Worm (Caenorhabditis elegans) whole organism, L1 larva: ENCODE data around the gene T04G9.6.

Experiments
- C16A3.4 ChIP-seq: fragments of 150-350 bp; optimal IDR thresholded peaks from 2 replicates; lab custom pipeline; 2014; ENCODE audit warnings: missing biosample characterization, missing genetic modification characterization
- C34B4.2 ChIP-seq: sonication (generic microtip); optimal IDR thresholded peaks from 2 replicates; lab custom pipeline; 2017; ENCODE audit warnings: mild to moderate bottlenecking, missing genetic modification characterization, missing compliant biosample characterization
- F16B12.6 ChIP-seq: fragments of 150-350 bp; optimal IDR thresholded peaks from 2 replicates; lab custom pipeline; 2014; ENCODE audit warnings: missing biosample characterization, missing genetic modification characterization
- Y116A8C.19 ChIP-seq: sonication (generic microtip); optimal IDR thresholded peaks from 2 replicates; lab custom pipeline; 2016; ENCODE audit warnings: missing compliant biosample characterization, missing genetic modification characterization, borderline replicate concordance
- alr-1 ChIP-seq: fragments of 200-800 bp; sonication (Bioruptor generic); optimal IDR thresholded peaks from 2 replicates; lab custom pipeline; 2018; ENCODE audit warnings: borderline replicate concordance, mild to moderate bottlenecking, missing genetic modification characterization, missing compliant biosample characterization
- aly-2 ChIP-seq: fragments of 150-350 bp; optimal IDR thresholded peaks from 2 replicates; lab custom pipeline; 2014; ENCODE audit warnings: missing biosample characterization, missing genetic modification characterization
- ama-1 ChIP-seq: fragments of 150-350 bp; optimal IDR thresholded peaks from 2 replicates; lab custom pipeline; 2014
- blmp-1 ChIP-seq: fragments of 150-350 bp; optimal IDR thresholded peaks from 2 replicates; lab custom pipeline; 2014; ENCODE audit warnings: missing biosample characterization, missing genetic modification characterization
- ceh-82 ChIP-seq, 3 experiments: fragments of 150-350 bp in 1 of 3; sonication (generic microtip) in 2 of 3; optimal IDR thresholded peaks; 2 replicates each; lab custom pipeline; 2014 to 2017; ENCODE audit warnings: missing biosample characterization in 3 of 3, missing genetic modification characterization in 3 of 3
- ceh-90 ChIP-seq: sonication (generic microtip); optimal IDR thresholded peaks from 2 replicates; lab custom pipeline; 2016; ENCODE audit warnings: missing genetic modification characterization, missing compliant biosample characterization
- efl-1 ChIP-seq, 4 experiments: fragments of 150-350 bp; optimal IDR thresholded peaks in 3 of 4; peaks in 1 of 4; 1 replicate in 1 of 4; 2 replicates in 3 of 4; lab custom pipeline; 2014; ENCODE audit warnings: missing biosample characterization in 2 of 4, missing genetic modification characterization in 2 of 4, missing genetic modification reagents in 2 of 4
- egl-13 ChIP-seq: sonication (generic microtip); optimal IDR thresholded peaks from 2 replicates; lab custom pipeline; 2016; ENCODE audit warnings: missing genotype, missing genetic modification reagents, missing genetic modification characterization, missing compliant biosample characterization
- elt-2 ChIP-seq: sonication (generic microtip); optimal IDR thresholded peaks from 2 replicates; lab custom pipeline; 2016; ENCODE audit warnings: missing genetic modification characterization, mild to moderate bottlenecking, inconsistent platforms, missing compliant biosample characterization, missing genetic modification reagents
- elt-3 ChIP-seq, 6 experiments: fragments of 150-350 bp in 1 of 6; sonication (generic microtip); optimal IDR thresholded peaks; 2 replicates each; lab custom pipeline; 2017 to 2018; ENCODE audit warnings: missing biosample characterization in 6 of 6, missing genetic modification characterization in 6 of 6, inconsistent platforms in 1 of 6
- fkh-10 ChIP-seq: sonication (generic microtip); optimal IDR thresholded peaks from 2 replicates; lab custom pipeline; 2017; ENCODE audit warnings: missing biosample characterization, missing genetic modification reagents, missing genetic modification characterization
- fkh-4 ChIP-seq: sonication (generic microtip); optimal IDR thresholded peaks from 2 replicates; lab custom pipeline; 2016; ENCODE audit warnings: missing compliant biosample characterization, missing genetic modification characterization, borderline replicate concordance
- fkh-8 ChIP-seq: sonication (generic microtip); optimal IDR thresholded peaks from 2 replicates; lab custom pipeline; 2016; ENCODE audit warnings: mild to moderate bottlenecking, missing genetic modification characterization, missing compliant biosample characterization
- fos-1 ChIP-seq: fragments of 150-350 bp; optimal IDR thresholded peaks from 2 replicates; lab custom pipeline; 2014; ENCODE audit warnings: missing biosample characterization, missing genetic modification characterization
- grh-1 ChIP-seq: fragments of 200-800 bp; sonication (Bioruptor generic); IDR thresholded peaks from 2 replicates; pipeline ENCODE4 v1.3.6; 2022; ENCODE audit warnings: missing genetic modification reagents, missing genetic modification characterization, missing compliant biosample characterization
- hlh-4 ChIP-seq: sonication (generic microtip); optimal IDR thresholded peaks from 2 replicates; lab custom pipeline; 2016; ENCODE audit warnings: mild to moderate bottlenecking, missing genetic modification characterization, missing compliant biosample characterization
- irx-1 ChIP-seq: sonication (generic microtip); optimal IDR thresholded peaks from 2 replicates; lab custom pipeline; 2016; ENCODE audit warnings: missing genetic modification characterization, missing compliant biosample characterization
- isw-1 ChIP-seq: fragments of 200-800 bp; sonication (Bioruptor generic); IDR thresholded peaks from 2 replicates; pipeline ENCODE4 v1.3.6; 2022; ENCODE audit warnings: missing genetic modification characterization, missing compliant biosample characterization
- lin-13 ChIP-seq: fragments of 150-350 bp; optimal IDR thresholded peaks from 2 replicates; lab custom pipeline; 2014; ENCODE audit warnings: missing biosample characterization, missing genetic modification reagents, missing genetic modification characterization
- lin-14 ChIP-seq: fragments of 200-800 bp; sonication (Bioruptor generic); optimal IDR thresholded peaks from 2 replicates; lab custom pipeline; 2018; ENCODE audit warnings: mild to moderate bottlenecking, missing genetic modification characterization, moderate library complexity, missing compliant biosample characterization
- lin-39 ChIP-seq: fragments of 150-350 bp; optimal IDR thresholded peaks from 2 replicates; lab custom pipeline; 2014; ENCODE audit warnings: missing biosample characterization, missing genetic modification reagents, missing genetic modification characterization
- lsy-2 ChIP-seq, 2 experiments: fragments of 150-350 bp; optimal IDR thresholded peaks; 2 replicates each; lab custom pipeline; 2014; ENCODE audit warnings: missing biosample characterization in 2 of 2, missing genetic modification characterization in 2 of 2
- mdl-1 ChIP-seq, 2 experiments: fragments of 150-350 bp; optimal IDR thresholded peaks; 2 replicates each; lab custom pipeline; 2014 to 2017; ENCODE audit warnings: missing biosample characterization in 2 of 2, missing genetic modification characterization in 2 of 2, inconsistent platforms in 1 of 2
- mef-2 ChIP-seq: fragments of 150-350 bp; optimal IDR thresholded peaks from 2 replicates; lab custom pipeline; 2014; ENCODE audit warnings: missing biosample characterization, missing genetic modification characterization
- mep-1 ChIP-seq: fragments of 150-350 bp; optimal IDR thresholded peaks from 2 replicates; lab custom pipeline; 2014; ENCODE audit warnings: missing biosample characterization, missing genetic modification characterization
- nhr-76 ChIP-seq: sonication (generic microtip); optimal IDR thresholded peaks from 2 replicates; lab custom pipeline; 2017; ENCODE audit warnings: missing biosample characterization, missing genetic modification characterization
- nhr-77 ChIP-seq: fragments of 150-350 bp; optimal IDR thresholded peaks from 2 replicates; lab custom pipeline; 2014; ENCODE audit warnings: missing biosample characterization, missing genetic modification characterization
- nhr-84 ChIP-seq: sonication (generic microtip); optimal IDR thresholded peaks from 2 replicates; lab custom pipeline; 2017; ENCODE audit warnings: missing biosample characterization, missing genetic modification characterization
- pag-3 ChIP-seq: sonication (generic microtip); optimal IDR thresholded peaks from 2 replicates; lab custom pipeline; 2017; ENCODE audit warnings: missing genetic modification characterization, mild to moderate bottlenecking, missing compliant biosample characterization, antibody characterized with exemption, borderline replicate concordance; ENCODE audit not compliant: insufficient read depth
- pax-3 ChIP-seq: fragments of 200-800 bp; sonication (Bioruptor generic); optimal IDR thresholded peaks from 2 replicates; lab custom pipeline; 2018; ENCODE audit warnings: mild to moderate bottlenecking, missing genetic modification characterization, moderate library complexity, missing compliant biosample characterization
- pqm-1 ChIP-seq: sonication (generic microtip); optimal IDR thresholded peaks from 3 replicates; lab custom pipeline; 2017; ENCODE audit warnings: missing biosample characterization, missing genetic modification characterization
- skn-1 ChIP-seq: fragments of 150-350 bp; optimal IDR thresholded peaks from 2 replicates; lab custom pipeline; 2014; ENCODE audit warnings: missing biosample characterization, missing genetic modification characterization
- snpc-4 ChIP-seq: fragments of 150-350 bp; optimal IDR thresholded peaks from 2 replicates; lab custom pipeline; 2014; ENCODE audit warnings: missing biosample characterization, missing genetic modification characterization
- snu-23 ChIP-seq: sonication (generic microtip); optimal IDR thresholded peaks from 2 replicates; lab custom pipeline; 2016; ENCODE audit warnings: missing genetic modification characterization, missing compliant biosample characterization
- sox-4 ChIP-seq: sonication (generic microtip); optimal IDR thresholded peaks from 2 replicates; lab custom pipeline; 2016; ENCODE audit warnings: missing genetic modification characterization, missing compliant biosample characterization
- tlp-1 ChIP-seq: fragments of 150-350 bp; optimal IDR thresholded peaks from 2 replicates; lab custom pipeline; 2014; ENCODE audit warnings: missing biosample characterization, missing genetic modification characterization
- unc-130 ChIP-seq: fragments of 150-350 bp; optimal IDR thresholded peaks from 2 replicates; lab custom pipeline; 2017; ENCODE audit warnings: missing biosample characterization, missing genetic modification characterization, inconsistent platforms
- unc-30 ChIP-seq: sonication (generic microtip); optimal IDR thresholded peaks from 2 replicates; lab custom pipeline; 2017; ENCODE audit warnings: missing biosample characterization, missing genetic modification characterization
- vab-15 ChIP-seq: sonication (generic microtip); optimal IDR thresholded peaks from 2 replicates; lab custom pipeline; 2017; ENCODE audit warnings: missing genotype, mild to moderate bottlenecking, missing genetic modification characterization, missing compliant biosample characterization
- xbp-1 ChIP-seq: sonication (generic microtip); optimal IDR thresholded peaks from 2 replicates; lab custom pipeline; 2016; ENCODE audit warnings: missing genetic modification characterization, missing compliant biosample characterization
- zag-1 ChIP-seq: fragments of 150-350 bp; optimal IDR thresholded peaks from 2 replicates; lab custom pipeline; 2014; ENCODE audit warnings: missing biosample characterization, missing genetic modification characterization
- ztf-4 ChIP-seq: fragments of 150-350 bp; optimal IDR thresholded peaks from 2 replicates; lab custom pipeline; 2014; ENCODE audit warnings: missing biosample characterization, missing genetic modification characterization

Gene T04G9.6

DNA sequence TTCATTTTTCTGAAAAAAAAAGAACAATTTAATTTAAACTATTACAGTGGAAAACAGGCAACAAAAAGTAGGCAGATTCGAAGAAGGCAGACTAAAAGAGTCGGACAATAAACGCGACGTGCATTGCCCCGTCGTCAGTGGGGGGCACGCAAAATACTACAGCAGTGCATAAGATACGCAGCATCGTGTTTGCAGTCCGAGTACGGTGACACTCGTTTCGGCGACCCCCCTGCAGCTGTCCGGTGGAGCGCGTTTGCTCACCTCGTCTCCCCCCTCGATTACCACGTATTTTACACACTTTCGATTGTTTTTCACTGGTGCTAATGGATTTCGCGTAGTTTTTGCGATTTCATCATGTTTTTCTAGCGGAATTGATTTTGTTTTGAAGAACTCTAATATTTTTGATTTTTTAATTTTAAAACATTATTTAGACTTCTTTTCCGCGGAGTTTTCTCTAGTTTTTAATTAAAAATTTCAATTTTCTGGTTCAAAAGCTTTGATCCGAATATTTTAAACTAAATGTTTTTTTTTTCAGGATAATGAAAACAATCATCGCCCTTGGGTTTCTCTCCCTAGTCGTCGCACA lies 16.6 kb downstream of the T04G9.6 start, which contains the start of the genes trap-2 and ile-2 (continued):
- TF ChIP-seq vab-15 (tag; lab: Kevin White, UChicago) (peak; percentile 65), egl-13 (peak; percentile 80), elt-2 (tag; lab: Kevin White, UChicago) (peak; percentile 56), lin-14 (GFP tag; lab: Kevin White, UChicago) (peak; percentile 98), lsy-2 (tag; optimal IDR thresholded peaks at IDR 0.05; lab: Kevin White, UChicago) (peak; percentile 97 to 98), fkh-8 (peak; percentile 93), pag-3 (tag; lab: Kevin White, UChicago) (no peak), C34B4.2 (no peak), lin-39 (tag; lab: Kevin White, UChicago) (peak; percentile 64), irx-1 (tag; lab: Kevin White, UChicago) (peak; percentile 67), ceh-90 (tag; lab: Kevin White, UChicago) (no peak), nhr-77 (tag; lab: Kevin White, UChicago) (peak; percentile 91), skn-1 (tag; lab: Kevin White, UChicago) (peak; percentile 99), pqm-1 (tag; lab: Kevin White, UChicago) (no peak), xbp-1 (peak; percentile 91), fkh-4 (tag; lab: Kevin White, UChicago) (no peak), grh-1 (GFP tag; lab: Robert Waterston, UW) (peak; percentile 71), blmp-1 (tag; lab: Kevin White, UChicago) (peak; percentile 94), fos-1 (tag; lab: Kevin White, UChicago) (peak; percentile 65), zag-1 (tag; lab: Kevin White, UChicago) (no peak), nhr-76 (no peak), snu-23 (peak; percentile 94), hlh-4 (tag; lab: Kevin White, UChicago) (no peak), mep-1 (tag; lab: Kevin White, UChicago) (peak; percentile 87), elt-3 (tag; optimal IDR thresholded peaks at IDR 0.05; lab: Kevin White, UChicago) (peak in 3 of 6 experiments; percentile 79 to 85 (median 80)), Y116A8C.19 (tag; lab: Kevin White, UChicago) (no peak), sox-4 (tag; lab: Kevin White, UChicago) (peak; percentile 46), efl-1 (optimal IDR thresholded peaks at IDR 0.05; lab: Kevin White, UChicago) (peak; percentile 69 to 80), efl-1 (GFP tag; optimal IDR thresholded peaks at IDR 0.05 in 1 of 2; lab: Kevin White, UChicago) (peak; percentile 55 to 96), C16A3.4 (tag; lab: Kevin White, UChicago) (peak; percentile 94), mef-2 (tag; lab: Kevin White, UChicago) (no peak), isw-1 (GFP tag; lab: Robert Waterston, UW) (peak; percentile 75), mdl-1 (tag; optimal IDR thresholded peaks at IDR 0.05; lab: Kevin White, UChicago) (peak in 1 of 2 experiments; percentile 93), ceh-82 (tag; optimal IDR thresholded peaks at IDR 0.05; lab: Kevin White, UChicago) (peak; percentile 84 to 96 (median 84)), alr-1 (tag; lab: Kevin White, UChicago) (no peak), F16B12.6 (tag; lab: Kevin White, UChicago) (peak; percentile 68), fkh-10 (GFP tag; lab: Kevin White, UChicago) (peak; percentile 69), tlp-1 (tag; lab: Kevin White, UChicago) (no peak), aly-2 (no peak), unc-130 (peak; percentile 88), snpc-4 (peak; percentile 79), lin-13 (GFP tag; lab: Kevin White, UChicago) (peak; percentile 85), ama-1 (lab: Kevin White, UChicago) (no peak), ztf-4 (peak; percentile 70), pax-3 (tag; lab: Kevin White, UChicago) (peak; percentile 18), unc-30 (tag; lab: Kevin White, UChicago) (no peak), nhr-84 (tag; lab: Kevin White, UChicago) (no peak)
- TF ChIP-seq, all 84 proteins: peak for 57
